Fruit fly (Drosophila melanogaster) whole organism, wandering third instar larva: ENCODE data around the gene bbg.
A peak's percentile ranks its signal among the peaks of the same experiment; 100 is the strongest.

Experiments
- Abd-B ChIP-seq: fragments of >200 bp; optimal IDR thresholded peaks from 2 replicates; lab custom pipeline; 2017; ENCODE audit warnings: missing biosample characterization, missing genetic modification characterization
- CG32264 ChIP-seq: fragments of 200-800 bp; sonication (Bioruptor generic); optimal IDR thresholded peaks from 2 replicates; lab custom pipeline; 2016; ENCODE audit warnings: missing biosample characterization, missing genetic modification characterization
- CG9705 ChIP-seq: fragments of 200-800 bp; sonication (Bioruptor generic); optimal IDR thresholded peaks from 2 replicates; lab custom pipeline; 2018; ENCODE audit warnings: missing biosample characterization, mild to moderate bottlenecking, missing genetic modification characterization
- CrebA ChIP-seq: fragments of 200-800 bp; sonication (Bioruptor generic); optimal IDR thresholded peaks from 2 replicates; lab custom pipeline; 2016; ENCODE audit warnings: missing biosample characterization, mild to moderate bottlenecking, missing genetic modification characterization, borderline replicate concordance
- Dfd ChIP-seq: fragments of >200 bp; optimal IDR thresholded peaks from 2 replicates; lab custom pipeline; 2017; ENCODE audit warnings: missing biosample characterization, missing genetic modification characterization
- Dif ChIP-seq: fragments of 200-275, 200-300 bp; sonication (Bioruptor generic); optimal IDR thresholded peaks from 2 replicates; lab custom pipeline; 2018; ENCODE audit warnings: missing biosample characterization, missing genetic modification characterization; ENCODE audit not compliant: partially characterized antibody
- GATAd ChIP-seq: sonication (Bioruptor generic); optimal IDR thresholded peaks from 2 replicates; lab custom pipeline; 2016; ENCODE audit warnings: missing biosample characterization, missing genetic modification characterization
- HLH106 ChIP-seq: fragments of 200-800 bp; optimal IDR thresholded peaks from 3 replicates; lab custom pipeline; 2019; ENCODE audit warnings: missing biosample characterization, mild to moderate bottlenecking, missing genetic modification characterization, moderate library complexity
- Hnf4 ChIP-seq: fragments of 200-800 bp; sonication (Bioruptor generic); optimal IDR thresholded peaks from 2 replicates; lab custom pipeline; 2016; ENCODE audit warnings: missing biosample characterization, mild to moderate bottlenecking, missing genetic modification characterization
- Hr78 ChIP-seq: fragments of >200 bp; optimal IDR thresholded peaks from 2 replicates; lab custom pipeline; 2017; ENCODE audit warnings: missing biosample characterization, missing genetic modification characterization
- Hr83 ChIP-seq: fragments of 200-300 bp; sonication (Bioruptor generic); optimal IDR thresholded peaks from 2 replicates; lab custom pipeline; 2016; ENCODE audit warnings: missing biosample characterization, mild to moderate bottlenecking, missing genetic modification characterization, moderate library complexity; ENCODE audit not compliant: poor library complexity, severe bottlenecking
- Jra ChIP-seq: sonication (Bioruptor generic); optimal IDR thresholded peaks from 2 replicates; lab custom pipeline; 2016; ENCODE audit warnings: missing biosample characterization, missing genetic modification characterization
- Mio ChIP-seq: sonication (Bioruptor generic); optimal IDR thresholded peaks from 2 replicates; lab custom pipeline; 2016; ENCODE audit warnings: missing biosample characterization, missing genetic modification characterization
- Myc ChIP-seq: fragments of >200 bp; optimal IDR thresholded peaks from 2 replicates; lab custom pipeline; 2017
- N ChIP-seq: fragments of >200 bp; optimal IDR thresholded peaks from 2 replicates; lab custom pipeline; 2018; ENCODE audit warnings: missing biosample characterization, missing external identifiers, missing genetic modification characterization
- OdsH ChIP-seq: fragments of 200-800 bp; sonication (Bioruptor generic); optimal IDR thresholded peaks from 2 replicates; lab custom pipeline; 2016; ENCODE audit warnings: missing biosample characterization, mild to moderate bottlenecking, missing genetic modification characterization
- Rel ChIP-seq, 2 experiments: fragments of 200-800 bp; sonication (Bioruptor generic) in 1 of 2; optimal IDR thresholded peaks; 2 replicates in 1 of 2; 3 replicates in 1 of 2; lab custom pipeline; 2016 to 2019; ENCODE audit warnings: mild to moderate bottlenecking in 2 of 2, missing biosample characterization in 2 of 2, missing genetic modification characterization in 2 of 2, moderate library complexity in 1 of 2
- Sp1 ChIP-seq: fragments of 200-800 bp; sonication (Bioruptor generic); optimal IDR thresholded peaks from 3 replicates; lab custom pipeline; 2019; ENCODE audit warnings: missing biosample characterization, mild to moderate bottlenecking, missing genetic modification characterization, moderate library complexity
- Vsx2 ChIP-seq: fragments of 200-300, 225-300 bp; sonication (Bioruptor generic); optimal IDR thresholded peaks from 2 replicates; lab custom pipeline; 2018; ENCODE audit warnings: missing biosample characterization, missing genetic modification characterization; ENCODE audit not compliant: partially characterized antibody
- br ChIP-seq: fragments of 200-800 bp; sonication (Bioruptor generic); optimal IDR thresholded peaks from 2 replicates; lab custom pipeline; 2016; ENCODE audit warnings: missing biosample characterization, missing genetic modification characterization
- brk ChIP-seq: fragments of 200-800 bp; sonication (Bioruptor generic); optimal IDR thresholded peaks from 2 replicates; lab custom pipeline; 2016; ENCODE audit warnings: missing biosample characterization, mild to moderate bottlenecking, missing genetic modification characterization
- dl ChIP-seq, 2 experiments: fragments of 175-275, 200-275 bp in 1 of 2; fragments of 200-275 bp in 1 of 2; sonication (Bioruptor generic); optimal IDR thresholded peaks; lab custom pipeline; 2018; ENCODE audit warnings: mild to moderate bottlenecking in 2 of 2, missing biosample characterization in 2 of 2, missing genetic modification characterization in 2 of 2, moderate library complexity in 2 of 2; ENCODE audit not compliant: partially characterized antibody in 2 of 2, insufficient read depth in 1 of 2
- dmrt93B ChIP-seq: fragments of 200-800 bp; sonication (Bioruptor generic); optimal IDR thresholded peaks from 2 replicates; lab custom pipeline; 2018; ENCODE audit warnings: missing biosample characterization, mild to moderate bottlenecking, missing genetic modification characterization
- dsf ChIP-seq: sonication (Bioruptor generic); optimal IDR thresholded peaks from 2 replicates; lab custom pipeline; 2016; ENCODE audit warnings: missing biosample characterization, missing genetic modification characterization, borderline replicate concordance
- ey ChIP-seq: fragments of 200-800 bp; sonication (Bioruptor generic); optimal IDR thresholded peaks from 2 replicates; lab custom pipeline; 2016; ENCODE audit warnings: missing biosample characterization, missing genetic modification characterization
- foxo ChIP-seq, 2 experiments: fragments of 200-800 bp; sonication (Bioruptor generic); optimal IDR thresholded peaks; 2 replicates in 1 of 2; 3 replicates in 1 of 2; lab custom pipeline; 2016 to 2017; ENCODE audit warnings: missing biosample characterization in 2 of 2, missing genetic modification characterization in 2 of 2
- fru ChIP-seq: fragments of 200-800 bp; sonication (Bioruptor generic); optimal IDR thresholded peaks from 3 replicates; lab custom pipeline; 2016; ENCODE audit warnings: missing biosample characterization, mild to moderate bottlenecking, missing genetic modification characterization
- h ChIP-seq: fragments of 200-800 bp; sonication (Bioruptor generic); optimal IDR thresholded peaks from 3 replicates; lab custom pipeline; 2016; ENCODE audit warnings: missing biosample characterization, mild to moderate bottlenecking, missing genetic modification characterization
- jim ChIP-seq: fragments of 175-275, 200-325 bp; sonication (Bioruptor generic); optimal IDR thresholded peaks from 2 replicates; lab custom pipeline; 2016; ENCODE audit warnings: missing biosample characterization, mild to moderate bottlenecking, missing genetic modification characterization
- lola ChIP-seq: fragments of >200 bp; optimal IDR thresholded peaks from 2 replicates; lab custom pipeline; 2017; ENCODE audit warnings: missing biosample characterization, missing genetic modification characterization
- pan ChIP-seq: fragments of >200 bp; optimal IDR thresholded peaks from 2 replicates; lab custom pipeline; 2017
- psq ChIP-seq: fragments of 200-800 bp; sonication (Bioruptor generic); optimal IDR thresholded peaks from 3 replicates; lab custom pipeline; 2017; ENCODE audit warnings: missing biosample characterization, mild to moderate bottlenecking, missing genetic modification characterization, moderate library complexity
- rgr ChIP-seq: fragments of 200-800 bp; sonication (Bioruptor generic); optimal IDR thresholded peaks from 3 replicates; lab custom pipeline; 2016; ENCODE audit warnings: missing biosample characterization, mild to moderate bottlenecking, missing genetic modification characterization
- sage ChIP-seq: fragments of 200-800 bp; sonication (Bioruptor generic); optimal IDR thresholded peaks from 2 replicates; lab custom pipeline; 2016; ENCODE audit warnings: missing biosample characterization, mild to moderate bottlenecking, missing genetic modification characterization
- sv ChIP-seq: fragments of 200-800 bp; sonication (Bioruptor generic); optimal IDR thresholded peaks from 3 replicates; lab custom pipeline; 2016; ENCODE audit warnings: missing biosample characterization, missing genetic modification characterization
- tai ChIP-seq: sonication (Bioruptor generic); optimal IDR thresholded peaks from 2 replicates; lab custom pipeline; 2016; ENCODE audit warnings: missing biosample characterization, missing genetic modification characterization
- usp ChIP-seq: fragments of >200 bp; optimal IDR thresholded peaks from 2 replicates; lab custom pipeline; 2017; ENCODE audit warnings: missing biosample characterization, missing genetic modification characterization
- woc ChIP-seq: sonication (Bioruptor generic); optimal IDR thresholded peaks from 2 replicates; lab custom pipeline; 2016; ENCODE audit warnings: missing biosample characterization, mild to moderate bottlenecking, missing genetic modification characterization

The bbg gene

dm6 chr3L:14427292-14427729 is 108.8 kb downstream of the bbg start:
- TF ChIP-seq pan (no peak), dsf (GFP tag; lab: Kevin White, UChicago) (no peak), rgr (peak; percentile 58), dl (GFP tag; optimal IDR thresholded peaks at IDR 0.05; lab: Kevin White, UChicago; ENCODE audit: insufficient read depth in 1 of 2, partially characterized antibody in 2 of 2) (peak in 1 of 2 experiments; percentile 44), br (GFP tag; lab: Kevin White, UChicago) (peak; percentile 74), OdsH (no peak), HLH106 (tag; lab: Kevin White, UChicago) (peak; percentile 29), sage (GFP tag; lab: Kevin White, UChicago) (no peak), CG32264 (GFP tag; lab: Kevin White, UChicago) (no peak), Vsx2 (GFP tag; lab: Kevin White, UChicago) (peak; percentile 42), Dif (GFP tag; lab: Kevin White, UChicago) (peak; percentile 78), N (no peak), ey (no peak), lola (GFP tag; lab: Kevin White, UChicago) (no peak), woc (GFP tag; lab: Kevin White, UChicago) (no peak), usp (GFP tag; lab: Kevin White, UChicago) (no peak), psq (peak; percentile 30), Hr78 (no peak), Hr83 (GFP tag; lab: Kevin White, UChicago) (peak; percentile 69), GATAd (GFP tag; lab: Kevin White, UChicago) (no peak), jim (GFP tag; lab: Kevin White, UChicago) (no peak), Hnf4 (GFP tag; lab: Kevin White, UChicago) (peak; percentile 42), fru (peak; percentile 74), sv (GFP tag; lab: Kevin White, UChicago) (no peak), Dfd (GFP tag; lab: Kevin White, UChicago) (no peak), h (GFP tag; lab: Kevin White, UChicago) (peak; percentile 73), tai (no peak), dmrt93B (GFP tag; lab: Kevin White, UChicago) (no peak), Abd-B (GFP tag; lab: Kevin White, UChicago) (no peak), CG9705 (no peak), Myc (lab: Kevin White, UChicago) (no peak), Mio (GFP tag; lab: Kevin White, UChicago) (no peak), Rel (GFP tag; optimal IDR thresholded peaks at IDR 0.05; lab: Kevin White, UChicago) (no peak), Rel (tag; optimal IDR thresholded peaks at IDR 0.05; lab: Kevin White, UChicago) (peak; percentile 93), brk (no peak), foxo (GFP tag; optimal IDR thresholded peaks at IDR 0.05; lab: Kevin White, UChicago) (peak in 1 of 2 experiments; percentile 18), Sp1 (GFP tag; lab: Kevin White, UChicago) (peak; percentile 72), CrebA (GFP tag; lab: Kevin White, UChicago) (peak; percentile 52), Jra (GFP tag; lab: Kevin White, UChicago) (no peak)
- TF ChIP-seq, all 38 proteins: peak for 15

dm6 chr3L:14425076-14425475 is 111.0 kb downstream of the bbg start:
- TF ChIP-seq lola (GFP tag; lab: Kevin White, UChicago): no peak
- no peak for TF ChIP-seq Rel (GFP tag; optimal IDR thresholded peaks at IDR 0.05; lab: Kevin White, UChicago)
- peak; percentile 23 for TF ChIP-seq Rel (tag; optimal IDR thresholded peaks at IDR 0.05; lab: Kevin White, UChicago)
- TF ChIP-seq, all 38 proteins: peak for 1

- TF ChIP-seq Dfd (GFP tag; lab: Kevin White, UChicago) (no peak), psq (peak; percentile 73)
Measured at dm6 chr3L:14423638-14424037, 112.4 kb downstream of the bbg start.
